Worm (Caenorhabditis elegans): Measurements from ENCODE around the gene srh-204.

Gene srh-204

ce11 chrV:4264516-4264915 is 24.3 kb upstream of the srh-204 start, which contains the start of gene srt-35:
srt-35 (minus strand) TSS chrV:4264616.
- TF ChIP-seq ets-4 (tag; optimal IDR thresholded peaks at IDR 0.05) = no peak
- TF ChIP-seq tbx-7 (tag; optimal IDR thresholded peaks at IDR 0.05) = no peak
- TF ChIP-seq ceh-34 (tag; optimal IDR thresholded peaks at IDR 0.05) = no peak
- TF ChIP-seq T23F11.4 (GFP tag; optimal IDR thresholded peaks at IDR 0.05) = no peak
- no peak for TF ChIP-seq sox-2 (GFP tag; IDR thresholded peaks at IDR 0.05)
- no peak for TF ChIP-seq fax-1 (tag; optimal IDR thresholded peaks at IDR 0.05)
- no peak for TF ChIP-seq pha-2 (tag; optimal IDR thresholded peaks at IDR 0.05)
- no peak for TF ChIP-seq fkh-6 (tag; optimal IDR thresholded peaks at IDR 0.05)
- TF ChIP-seq K09A11.1 (tag; optimal IDR thresholded peaks at IDR 0.05; ENCODE audit: insufficient read depth) = no peak
- no peak for TF ChIP-seq pros-1 (tag; optimal IDR thresholded peaks at IDR 0.05)
- no peak for TF ChIP-seq ceh-19 (GFP tag; optimal IDR thresholded peaks at IDR 0.05)
- no peak for TF ChIP-seq F13H6.1 (tag; optimal IDR thresholded peaks at IDR 0.05)
- no peak for TF ChIP-seq gmeb-2 (tag; optimal IDR thresholded peaks at IDR 0.05)
- TF ChIP-seq eyg-1 (tag; optimal IDR thresholded peaks at IDR 0.05) = no peak
- no peak for TF ChIP-seq ceh-30 (tag; optimal IDR thresholded peaks at IDR 0.05)
- TF ChIP-seq hlh-30 (tag; optimal IDR thresholded peaks at IDR 0.05; ENCODE audit: insufficient read depth) = no peak
- TF ChIP-seq dmd-4 (tag; optimal IDR thresholded peaks at IDR 0.05; ENCODE audit: borderline replicate concordance) = no peak

ce11 chrV:4261385-4261784 is 21.2 kb upstream of the srh-204 start:
- TF ChIP-seq pax-1 (tag; optimal IDR thresholded peaks at IDR 0.05) (no peak), ceh-34 (tag; optimal IDR thresholded peaks at IDR 0.05) (no peak), tbx-2 (tag; optimal IDR thresholded peaks at IDR 0.05) (no peak), ceh-22 (tag; optimal IDR thresholded peaks at IDR 0.05) (no peak), unc-55 (GFP tag; optimal IDR thresholded peaks at IDR 0.05) (no peak), lin-11 (tag; optimal IDR thresholded peaks at IDR 0.05) (no peak), pros-1 (tag; optimal IDR thresholded peaks at IDR 0.05) (no peak), ceh-14 (tag; optimal IDR thresholded peaks at IDR 0.05) (no peak), dmd-4 (tag; optimal IDR thresholded peaks at IDR 0.05; ENCODE audit: borderline replicate concordance) (no peak), pag-3 (tag; optimal IDR thresholded peaks at IDR 0.05; ENCODE audit: borderline replicate concordance) (no peak), madf-2 (tag; optimal IDR thresholded peaks at IDR 0.05) (no peak), ama-1 (optimal IDR thresholded peaks at IDR 0.05) (no peak), ceh-6 (GFP tag; optimal IDR thresholded peaks at IDR 0.05) (no peak), ceh-2 (tag; optimal IDR thresholded peaks at IDR 0.05) (no peak)

- no peak for TF ChIP-seq tbx-7 (tag; optimal IDR thresholded peaks at IDR 0.05)
- TF ChIP-seq che-1 (tag; optimal IDR thresholded peaks at IDR 0.05) = no peak
- no peak for TF ChIP-seq ceh-30 (tag; optimal IDR thresholded peaks at IDR 0.05)
- no peak for TF ChIP-seq hlh-13 (GFP tag; optimal IDR thresholded peaks at IDR 0.05)
- TF ChIP-seq ref-2 (tag; optimal IDR thresholded peaks at IDR 0.05) = no peak
- TF ChIP-seq lim-6 (tag; optimal IDR thresholded peaks at IDR 0.05) = no peak
- TF ChIP-seq T23F11.4 (GFP tag; optimal IDR thresholded peaks at IDR 0.05) = no peak
- TF ChIP-seq ceh-6 (GFP tag; optimal IDR thresholded peaks at IDR 0.05) = no peak
- TF ChIP-seq npax-4 (tag; optimal IDR thresholded peaks at IDR 0.05) = no peak
- no peak for TF ChIP-seq gmeb-2 (tag; optimal IDR thresholded peaks at IDR 0.05)
- TF ChIP-seq fkh-10 (GFP tag; optimal IDR thresholded peaks at IDR 0.05) = no peak
- TF ChIP-seq sox-2 (GFP tag; IDR thresholded peaks at IDR 0.05) = no peak
- no peak for TF ChIP-seq ama-1 (optimal IDR thresholded peaks at IDR 0.05)
- no peak for TF ChIP-seq pat-9 (tag; optimal IDR thresholded peaks at IDR 0.05)
- no peak for TF ChIP-seq pag-3 (tag; optimal IDR thresholded peaks at IDR 0.05; ENCODE audit: borderline replicate concordance)
- no peak for TF ChIP-seq ceh-34 (tag; optimal IDR thresholded peaks at IDR 0.05)
- TF ChIP-seq K09A11.1 (tag; optimal IDR thresholded peaks at IDR 0.05; ENCODE audit: insufficient read depth) = no peak
- TF ChIP-seq ceh-24 (tag; optimal IDR thresholded peaks at IDR 0.05) = no peak
- no peak for TF ChIP-seq ztf-16 (tag; optimal IDR thresholded peaks at IDR 0.05)
- no peak for TF ChIP-seq ceh-48 (tag; optimal IDR thresholded peaks at IDR 0.05)
Measured at ce11 chrV:4260090-4260489, 19.9 kb upstream of the srh-204 start, which contains the start of gene srt-3. srt-3 (minus strand) TSS chrV:4260190.
